Fruit fly (Drosophila melanogaster): ENCODE data around the gene CG7058.

Gene CG7058

dm6 chrX:18806365-18806764, at the start of gene CG7058:
Gene CG7058 (plus strand): TSS chrX:18806694.
- no peak for TF ChIP-seq insv (optimal IDR thresholded peaks at IDR 0.05)
- TF ChIP-seq ttk (optimal IDR thresholded peaks at IDR 0.05) = no peak
- TF ChIP-seq h (optimal IDR thresholded peaks at IDR 0.05) = no peak
- TF ChIP-seq Sin3A (optimal IDR thresholded peaks at IDR 0.05) = no peak
- no peak for TF ChIP-seq Myc (optimal IDR thresholded peaks at IDR 0.05)
- TF ChIP-seq psq (optimal IDR thresholded peaks at IDR 0.05) = no peak

- TF ChIP-seq ttk (optimal IDR thresholded peaks at IDR 0.05) = no peak
- no peak for TF ChIP-seq Myc (optimal IDR thresholded peaks at IDR 0.05)
- TF ChIP-seq psq (optimal IDR thresholded peaks at IDR 0.05) = no peak
- TF ChIP-seq insv (optimal IDR thresholded peaks at IDR 0.05) = no peak
- no peak for TF ChIP-seq Sin3A (optimal IDR thresholded peaks at IDR 0.05)
- TF ChIP-seq h (optimal IDR thresholded peaks at IDR 0.05) = no peak
Observed at dm6 chrX:18771356-18771755, 35.1 kb upstream of the CG7058 start.

- TF ChIP-seq insv (optimal IDR thresholded peaks at IDR 0.05) (no peak), ttk (optimal IDR thresholded peaks at IDR 0.05) (no peak), h (optimal IDR thresholded peaks at IDR 0.05) (no peak), Sin3A (optimal IDR thresholded peaks at IDR 0.05) (no peak), Myc (optimal IDR thresholded peaks at IDR 0.05) (no peak), psq (optimal IDR thresholded peaks at IDR 0.05) (no peak)
Observed at dm6 chrX:18771995-18772394, 34.5 kb upstream of the CG7058 start.

dm6 chrX:18773817-18774216, 32.7 kb upstream of the CG7058 start, which contains the start of gene CCKLR-17D3:
Gene CCKLR-17D3 (minus strand): TSS chrX:18774027.
- TF ChIP-seq ttk (optimal IDR thresholded peaks at IDR 0.05) (no peak), Sin3A (optimal IDR thresholded peaks at IDR 0.05) (no peak), h (optimal IDR thresholded peaks at IDR 0.05) (no peak), Myc (optimal IDR thresholded peaks at IDR 0.05) (no peak), insv (optimal IDR thresholded peaks at IDR 0.05) (no peak), psq (optimal IDR thresholded peaks at IDR 0.05) (no peak)

dm6 chrX:18774818-18775343, 31.6 kb upstream of the CG7058 start, which contains the start of gene CG6891:
Gene CG6891 (plus strand): TSS chrX:18775228.
- TF ChIP-seq ttk (optimal IDR thresholded peaks at IDR 0.05) = no peak
- no peak for TF ChIP-seq psq (optimal IDR thresholded peaks at IDR 0.05)
- TF ChIP-seq Myc (optimal IDR thresholded peaks at IDR 0.05) = no peak
- no peak for TF ChIP-seq insv (optimal IDR thresholded peaks at IDR 0.05)
- no peak for TF ChIP-seq Sin3A (optimal IDR thresholded peaks at IDR 0.05)
- TF ChIP-seq h (optimal IDR thresholded peaks at IDR 0.05) = no peak

- no peak for TF ChIP-seq psq (optimal IDR thresholded peaks at IDR 0.05)
- no peak for TF ChIP-seq Myc (optimal IDR thresholded peaks at IDR 0.05)
- TF ChIP-seq Sin3A (optimal IDR thresholded peaks at IDR 0.05) = no peak
- TF ChIP-seq insv (optimal IDR thresholded peaks at IDR 0.05) = no peak
- no peak for TF ChIP-seq h (optimal IDR thresholded peaks at IDR 0.05)
- TF ChIP-seq ttk (optimal IDR thresholded peaks at IDR 0.05) = no peak
Observed at dm6 chrX:18775839-18776538, 30.5 kb upstream of the CG7058 start.

- TF ChIP-seq ttk (optimal IDR thresholded peaks at IDR 0.05) = no peak
- no peak for TF ChIP-seq psq (optimal IDR thresholded peaks at IDR 0.05)
- TF ChIP-seq h (optimal IDR thresholded peaks at IDR 0.05) = no peak
- TF ChIP-seq Sin3A (optimal IDR thresholded peaks at IDR 0.05) = no peak
- TF ChIP-seq insv (optimal IDR thresholded peaks at IDR 0.05) = no peak
- TF ChIP-seq Myc (optimal IDR thresholded peaks at IDR 0.05) = no peak
Observed at dm6 chrX:18776976-18777925, 29.2 kb upstream of the CG7058 start.

- no peak for TF ChIP-seq h (optimal IDR thresholded peaks at IDR 0.05)
- TF ChIP-seq insv (optimal IDR thresholded peaks at IDR 0.05) = no peak
- no peak for TF ChIP-seq Myc (optimal IDR thresholded peaks at IDR 0.05)
- no peak for TF ChIP-seq ttk (optimal IDR thresholded peaks at IDR 0.05)
- TF ChIP-seq psq (optimal IDR thresholded peaks at IDR 0.05) = no peak
- no peak for TF ChIP-seq Sin3A (optimal IDR thresholded peaks at IDR 0.05)
Observed at dm6 chrX:18779662-18780061, 26.8 kb upstream of the CG7058 start.

- TF ChIP-seq Sin3A (optimal IDR thresholded peaks at IDR 0.05) = no peak
- no peak for TF ChIP-seq Myc (optimal IDR thresholded peaks at IDR 0.05)
- TF ChIP-seq psq (optimal IDR thresholded peaks at IDR 0.05) = no peak
- no peak for TF ChIP-seq h (optimal IDR thresholded peaks at IDR 0.05)
- no peak for TF ChIP-seq ttk (optimal IDR thresholded peaks at IDR 0.05)
- no peak for TF ChIP-seq insv (optimal IDR thresholded peaks at IDR 0.05)
Observed at dm6 chrX:18780260-18780659, 26.2 kb upstream of the CG7058 start.

dm6 chrX:18783417-18784123, 22.9 kb upstream of the CG7058 start, which contains the start of gene CG18259:
Gene CG18259 (minus strand): TSS chrX:18783494.
- no peak for TF ChIP-seq h (optimal IDR thresholded peaks at IDR 0.05)
- TF ChIP-seq ttk (optimal IDR thresholded peaks at IDR 0.05) = no peak
- no peak for TF ChIP-seq Myc (optimal IDR thresholded peaks at IDR 0.05)
- peak; percentile 85 for TF ChIP-seq Sin3A (optimal IDR thresholded peaks at IDR 0.05)
- no peak for TF ChIP-seq psq (optimal IDR thresholded peaks at IDR 0.05)
- no peak for TF ChIP-seq insv (optimal IDR thresholded peaks at IDR 0.05)

- TF ChIP-seq Myc (optimal IDR thresholded peaks at IDR 0.05) (no peak), h (optimal IDR thresholded peaks at IDR 0.05) (no peak), insv (optimal IDR thresholded peaks at IDR 0.05) (no peak), psq (optimal IDR thresholded peaks at IDR 0.05) (no peak), ttk (optimal IDR thresholded peaks at IDR 0.05) (no peak), Sin3A (optimal IDR thresholded peaks at IDR 0.05) (no peak)
Observed at dm6 chrX:18788143-18788745, 18.2 kb upstream of the CG7058 start, which contains the start of the genes CG6961 and S6KL. Gene CG6961 (minus strand): TSS chrX:18788210. Gene S6KL (plus strand): TSS chrX:18788464.
